Worm (Caenorhabditis elegans): ENCODE measurements around the gene fars-2.

Gene fars-2

DNA sequence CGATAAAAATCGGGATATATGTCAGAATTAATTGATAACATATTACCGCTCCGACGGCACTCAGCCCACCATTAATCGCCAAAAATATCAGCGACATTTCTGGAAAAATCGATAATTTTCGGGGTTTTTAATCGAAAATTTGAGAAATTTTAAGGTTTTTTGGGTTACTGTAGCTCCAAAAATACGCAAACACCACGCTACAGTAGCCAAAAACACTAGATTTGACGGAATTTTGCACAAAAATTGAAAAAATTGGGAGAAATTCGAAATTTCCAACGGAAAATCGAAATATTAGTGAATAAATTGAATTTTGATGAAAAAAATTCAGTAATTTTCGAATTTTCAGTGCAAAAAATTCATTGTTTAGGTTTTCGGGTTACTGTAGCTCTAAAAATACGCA lies 27.0 kb upstream of the fars-2 start, which contains the start of gene algn-7:
Gene algn-7 (minus strand): TSS at position 101 of the 400 bp plus-strand sequence.
- TF ChIP-seq ham-2 (GFP tag; optimal IDR thresholded peaks at IDR 0.05) (no peak), mab-5 (tag; optimal IDR thresholded peaks at IDR 0.05) (no peak), lsy-2 (tag; optimal IDR thresholded peaks at IDR 0.05) (no peak), mep-1 (tag; optimal IDR thresholded peaks at IDR 0.05) (no peak), sptf-1 (tag; optimal IDR thresholded peaks at IDR 0.05) (no peak), ztf-11 (tag; optimal IDR thresholded peaks at IDR 0.05) (no peak)

DNA sequence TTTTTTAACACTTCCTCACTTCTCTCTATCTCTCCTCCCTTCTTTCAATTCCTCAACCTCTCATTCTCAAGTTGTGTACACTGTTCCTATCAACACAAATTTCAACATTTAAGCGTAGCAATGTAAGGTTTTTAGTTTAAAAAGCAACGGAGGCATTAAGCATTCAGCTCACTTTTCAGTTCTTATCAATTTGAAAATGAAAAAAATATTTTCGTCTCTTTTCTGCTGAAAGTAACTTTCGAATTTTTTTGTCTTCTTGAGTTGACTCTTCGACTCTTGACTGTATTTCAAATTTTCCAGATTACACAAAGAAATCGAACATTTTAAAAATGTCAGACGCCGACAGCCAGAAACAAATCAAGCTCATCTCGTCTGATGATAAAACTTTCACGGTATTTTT lies 16.7 kb upstream of the fars-2 start, which contains the start of gene skr-4:
Gene skr-4 (plus strand): TSS at position 301 of the 400 bp plus-strand sequence.
- TF ChIP-seq sem-2 (GFP tag; optimal IDR thresholded peaks at IDR 0.05) (no peak), nhr-2 (tag; optimal IDR thresholded peaks at IDR 0.05) (no peak), pha-4 (tag; optimal IDR thresholded peaks at IDR 0.05) (no peak), mep-1 (tag; optimal IDR thresholded peaks at IDR 0.05) (no peak), bed-3 (GFP tag; optimal IDR thresholded peaks at IDR 0.05) (no peak), ceh-39 (tag; optimal IDR thresholded peaks at IDR 0.05) (no peak), ham-2 (GFP tag; optimal IDR thresholded peaks at IDR 0.05) (no peak), unc-120 (tag; optimal IDR thresholded peaks at IDR 0.05; ENCODE audit: poor library complexity, severe bottlenecking) (no peak), snpc-4 (tag; optimal IDR thresholded peaks at IDR 0.05) (no peak), unc-62 (GFP tag; optimal IDR thresholded peaks at IDR 0.05) (no peak), M03D4.4 (tag; optimal IDR thresholded peaks at IDR 0.05) (no peak)

ce11 chrV:19922613-19923012 lies 15.4 kb upstream of the fars-2 start, which contains the start of gene Y60A3A.16:
Gene Y60A3A.16, minus strand, starts transcription at chrV:19922713.
- TF ChIP-seq ceh-39 (tag; optimal IDR thresholded peaks at IDR 0.05) (no peak), lsy-2 (tag; optimal IDR thresholded peaks at IDR 0.05) (no peak), unc-120 (tag; optimal IDR thresholded peaks at IDR 0.05; ENCODE audit: poor library complexity, severe bottlenecking) (no peak), unc-62 (GFP tag; optimal IDR thresholded peaks at IDR 0.05) (no peak), mls-2 (tag; optimal IDR thresholded peaks at IDR 0.05) (no peak), nhr-28 (tag; optimal IDR thresholded peaks at IDR 0.05) (no peak), ceh-83 (GFP tag; optimal IDR thresholded peaks at IDR 0.05) (no peak), M03D4.4 (tag; optimal IDR thresholded peaks at IDR 0.05) (no peak), drap-1 (GFP tag; optimal IDR thresholded peaks at IDR 0.05) (no peak)

DNA sequence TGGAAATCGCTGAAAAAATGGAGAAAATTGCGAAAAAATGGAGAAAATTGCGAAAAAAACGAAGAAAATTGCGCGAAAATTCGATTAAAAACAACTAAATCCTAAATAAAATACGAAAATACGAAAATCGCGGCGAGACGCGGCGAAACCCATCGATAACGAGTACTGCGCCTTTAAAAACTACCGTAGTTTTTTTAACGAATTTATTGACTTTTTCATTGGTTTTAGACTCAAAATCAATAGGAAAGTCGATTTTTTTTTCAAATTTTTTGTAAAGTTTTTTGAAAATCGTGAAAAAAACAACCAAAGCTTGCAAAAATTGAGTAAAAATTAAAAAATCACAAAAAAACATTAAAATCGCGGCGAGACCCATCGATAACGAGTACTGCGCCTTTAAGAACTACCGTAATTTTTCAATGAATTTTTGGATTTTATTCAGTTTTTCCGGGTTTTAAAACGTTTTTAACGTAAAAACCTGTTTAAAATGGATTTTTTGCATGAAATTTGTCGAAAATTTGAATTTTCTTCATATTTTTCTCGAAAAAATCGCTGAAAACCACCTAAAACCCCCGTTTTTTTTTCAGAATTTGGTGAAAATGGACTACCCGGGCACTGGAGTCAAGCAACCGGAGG lies 8.9 kb upstream of the fars-2 start, which contains the start of the genes chk-2 and Y60A3A.19:
Gene chk-2 (minus strand): TSS at position 51 of the 633 bp plus-strand sequence.
Gene Y60A3A.19 (plus strand): TSS at position 583 of the 633 bp plus-strand sequence.
- no peak for TF ChIP-seq unc-62 (GFP tag; optimal IDR thresholded peaks at IDR 0.05)
- TF ChIP-seq blmp-1 (tag; optimal IDR thresholded peaks at IDR 0.05) = no peak
- no peak for TF ChIP-seq nhr-2 (tag; optimal IDR thresholded peaks at IDR 0.05)
- TF ChIP-seq unc-120 (tag; optimal IDR thresholded peaks at IDR 0.05; ENCODE audit: poor library complexity, severe bottlenecking) = no peak
- TF ChIP-seq ceh-83 (GFP tag; optimal IDR thresholded peaks at IDR 0.05) = no peak
- no peak for TF ChIP-seq ztf-11 (tag; optimal IDR thresholded peaks at IDR 0.05)
- no peak for TF ChIP-seq nhr-28 (tag; optimal IDR thresholded peaks at IDR 0.05)
- TF ChIP-seq sem-2 (GFP tag; optimal IDR thresholded peaks at IDR 0.05) = no peak
- TF ChIP-seq hlh-1 (tag; optimal IDR thresholded peaks at IDR 0.05) = no peak
- no peak for TF ChIP-seq elt-1 (tag; optimal IDR thresholded peaks at IDR 0.05; ENCODE audit: borderline replicate concordance, insufficient read depth)
- TF ChIP-seq unc-39 (tag; optimal IDR thresholded peaks at IDR 0.05) = no peak

- TF ChIP-seq bed-3 (GFP tag; optimal IDR thresholded peaks at IDR 0.05) (no peak), elt-3 (tag; optimal IDR thresholded peaks at IDR 0.05) (no peak), tbx-8 (GFP tag; optimal IDR thresholded peaks at IDR 0.05) (no peak), sptf-1 (tag; optimal IDR thresholded peaks at IDR 0.05) (no peak), nhr-28 (tag; optimal IDR thresholded peaks at IDR 0.05) (no peak), zip-8 (tag; optimal IDR thresholded peaks at IDR 0.05) (no peak), nhr-237 (tag; optimal IDR thresholded peaks at IDR 0.05) (no peak)
Observed at ce11 chrV:19908854-19909253, 1.6 kb upstream of the fars-2 start.

DNA sequence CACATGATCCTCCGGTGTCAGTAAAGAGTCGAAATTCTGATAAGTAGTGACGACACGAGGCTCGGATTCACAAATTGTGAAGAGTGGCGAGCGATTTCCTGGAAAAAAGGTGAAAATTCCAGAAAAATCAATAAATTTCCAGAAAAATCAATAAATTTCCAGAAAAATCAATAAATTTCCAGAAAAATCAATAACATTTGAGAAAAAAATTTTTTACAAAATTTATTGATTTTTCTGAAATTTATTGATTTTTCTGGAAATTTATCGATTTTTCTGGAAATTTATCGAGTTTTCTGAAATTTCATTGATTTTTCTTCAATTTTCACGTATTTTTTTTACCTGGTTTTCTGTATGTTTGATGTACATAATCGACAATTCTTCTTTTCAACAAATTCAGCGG lies 1.2 kb downstream of the fars-2 start:
- no peak for TF ChIP-seq mls-2 (tag; optimal IDR thresholded peaks at IDR 0.05)
- no peak for TF ChIP-seq mep-1 (tag; optimal IDR thresholded peaks at IDR 0.05)
- no peak for TF ChIP-seq elt-1 (tag; optimal IDR thresholded peaks at IDR 0.05; ENCODE audit: borderline replicate concordance, insufficient read depth)
- TF ChIP-seq lin-32 (GFP tag; optimal IDR thresholded peaks at IDR 0.05) = no peak
- no peak for TF ChIP-seq mab-5 (tag; optimal IDR thresholded peaks at IDR 0.05)
